Worm (Caenorhabditis elegans) whole organism, early embryonic: Measurements from ENCODE around the gene srx-14.

Experiments
- ceh-13 ChIP-seq: fragments of 200-800 bp; sonication (Bioruptor generic); optimal IDR thresholded peaks from 2 replicates; lab custom pipeline; 2018; ENCODE audit warnings: mild to moderate bottlenecking, missing genetic modification characterization, missing compliant biosample characterization
- hmbx-1 ChIP-seq: sonication (generic microtip); optimal IDR thresholded peaks from 2 replicates; lab custom pipeline; 2016; ENCODE audit warnings: mild to moderate bottlenecking, missing genetic modification characterization, missing compliant biosample characterization
- pes-1 ChIP-seq: fragments of 200-800 bp; sonication (Bioruptor generic); IDR thresholded peaks from 2 replicates; pipeline ENCODE4 v1.3.6; 2022; ENCODE audit warnings: missing genetic modification reagents, missing genetic modification characterization, missing compliant biosample characterization
- sea-1 ChIP-seq: fragments of 200-800 bp; sonication (Bioruptor generic); conservative IDR thresholded peaks from 2 replicates; pipeline ENCODE4 v1.3.6; 2022; ENCODE audit warnings: missing genetic modification characterization, missing compliant biosample characterization
- tbx-11 ChIP-seq: fragments of 200-800 bp; sonication (Bioruptor generic); IDR thresholded peaks from 2 replicates; pipeline ENCODE4 v1.3.6; 2022; ENCODE audit warnings: missing genetic modification characterization, missing compliant biosample characterization
- tbx-37 ChIP-seq: fragments of 200-800 bp; sonication (Bioruptor generic); conservative IDR thresholded peaks from 2 replicates; pipeline ENCODE4 v1.3.6; 2022; ENCODE audit warnings: missing genetic modification reagents, missing genetic modification characterization, missing compliant biosample characterization

- TF ChIP-seq ceh-13 (GFP tag; lab: Kevin White, UChicago) (no peak), tbx-11 (GFP tag; lab: Robert Waterston, UW) (no peak), sea-1 (no peak), pes-1 (no peak), tbx-37 (GFP tag; lab: Robert Waterston, UW) (no peak), hmbx-1 (tag; lab: Kevin White, UChicago) (no peak)
These were observed 39.5 kb downstream of the srx-14 start for ce11 chrIV:1074069-1074468.
